Worm (Caenorhabditis elegans) whole organism, L4/young adult: Measurements from ENCODE around the gene sbt-1.

ENCODE experiments used
- dao-5 ChIP-seq: sonication (generic microtip); optimal IDR thresholded peaks from 2 replicates; lab custom pipeline; 2016; ENCODE audit warnings: missing genotype, missing genetic modification characterization, moderate library complexity, missing compliant biosample characterization
- him-1 ChIP-seq: sonication (generic microtip); optimal IDR thresholded peaks from 2 replicates; lab custom pipeline; 2016; ENCODE audit warnings: missing genotype, missing genetic modification reagents, missing genetic modification characterization, missing compliant biosample characterization

DNA sequence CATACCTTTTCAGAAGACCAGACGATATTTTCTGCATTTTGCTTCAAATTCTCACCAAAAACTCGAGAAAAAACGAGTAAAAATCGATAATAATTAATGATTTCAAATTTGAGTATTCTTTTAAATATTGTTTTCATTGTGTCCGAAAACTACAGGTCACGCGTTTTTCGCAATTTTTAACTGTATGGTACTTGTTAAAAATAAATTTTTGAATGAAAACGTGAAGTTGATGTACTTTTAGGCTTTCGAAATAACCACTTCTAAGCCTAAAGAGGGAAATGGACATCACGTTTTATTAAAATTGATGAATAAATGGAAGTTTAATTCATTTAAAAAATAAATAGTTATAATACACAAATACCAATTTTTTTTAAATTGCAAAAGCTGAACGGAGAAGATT is 25.8 kb downstream of the sbt-1 start, which contains the start of gene Y44A6D.5:
- TF ChIP-seq him-1 (tag; lab: Kevin White, UChicago) (no peak), dao-5 (tag; lab: Kevin White, UChicago) (no peak)
